Fruit fly (Drosophila melanogaster) whole organism, adult: Measurements from ENCODE around the gene PRL-1.

Source experiments
- CG11617 ChIP-seq: fragments of 200-800 bp; sonication (Bioruptor generic); optimal IDR thresholded peaks from 2 replicates; lab custom pipeline; 2017; ENCODE audit warnings: mild to moderate bottlenecking, missing biosample characterization, missing genetic modification reagents, missing genetic modification characterization
- CG12768 ChIP-seq: fragments of 200-800 bp; sonication (Bioruptor generic); optimal IDR thresholded peaks from 2 replicates; lab custom pipeline; 2017; ENCODE audit warnings: missing biosample characterization, missing genetic modification characterization, mild to moderate bottlenecking, moderate library complexity, missing genetic modification reagents
- CG14711 ChIP-seq: fragments of 200-800 bp; sonication (Bioruptor generic); optimal IDR thresholded peaks from 2 replicates; lab custom pipeline; 2018; ENCODE audit warnings: missing biosample characterization, mild to moderate bottlenecking, missing genetic modification characterization, moderate library complexity
- CG1620 ChIP-seq: fragments of 200-800 bp; sonication (Bioruptor generic); optimal IDR thresholded peaks from 2 replicates; lab custom pipeline; 2016; ENCODE audit warnings: missing biosample characterization, missing genetic modification characterization
- CG33017 ChIP-seq: fragments of 200-800 bp; sonication (Bioruptor generic); optimal IDR thresholded peaks from 2 replicates; lab custom pipeline; 2018; ENCODE audit warnings: missing biosample characterization, mild to moderate bottlenecking, missing genetic modification characterization, moderate library complexity
- CG5204 ChIP-seq: fragments of 200-800 bp; sonication (Bioruptor generic); optimal IDR thresholded peaks from 2 replicates; lab custom pipeline; 2016; ENCODE audit warnings: missing biosample characterization, missing genetic modification characterization
- CG7045 ChIP-seq: fragments of 200-800 bp; sonication (Bioruptor generic); optimal IDR thresholded peaks from 2 replicates; lab custom pipeline; 2017; ENCODE audit warnings: missing biosample characterization, mild to moderate bottlenecking, missing genetic modification characterization
- CG7101 ChIP-seq: fragments of 200-800 bp; sonication (Bioruptor generic); optimal IDR thresholded peaks from 2 replicates; lab custom pipeline; 2018; ENCODE audit warnings: missing biosample characterization, mild to moderate bottlenecking, missing genetic modification characterization, moderate library complexity
- Clk ChIP-seq: fragments of 200-800 bp; sonication (Bioruptor generic); optimal IDR thresholded peaks from 2 replicates; lab custom pipeline; 2017; ENCODE audit warnings: missing biosample characterization, missing genetic modification characterization
- Crg-1 ChIP-seq: fragments of 200-800 bp; sonication (Bioruptor generic); optimal IDR thresholded peaks from 2 replicates; lab custom pipeline; 2016; ENCODE audit warnings: missing biosample characterization, missing genetic modification characterization
- Hr96 ChIP-seq: fragments of 200-800 bp; sonication (Bioruptor generic); optimal IDR thresholded peaks from 2 replicates; lab custom pipeline; 2016; ENCODE audit warnings: missing biosample characterization, missing genetic modification characterization
- Mnt ChIP-seq: fragments of 200-800 bp; sonication (Bioruptor generic); optimal IDR thresholded peaks from 2 replicates; lab custom pipeline; 2016; ENCODE audit warnings: missing biosample characterization, mild to moderate bottlenecking, missing genetic modification characterization
- bab1 ChIP-seq: fragments of 200-800 bp; sonication (Bioruptor generic); optimal IDR thresholded peaks from 3 replicates; lab custom pipeline; 2019; ENCODE audit warnings: missing biosample characterization, mild to moderate bottlenecking, missing genetic modification characterization, moderate library complexity
- cic ChIP-seq: fragments of 200-800 bp; sonication (Bioruptor generic); optimal IDR thresholded peaks from 2 replicates; lab custom pipeline; 2017; ENCODE audit warnings: missing biosample characterization, mild to moderate bottlenecking, missing genetic modification characterization, moderate library complexity
- cnc ChIP-seq, 2 experiments: fragments of >200 bp; optimal IDR thresholded peaks; 2 replicates each; lab custom pipeline; 2017
- kay ChIP-seq: fragments of 200-800 bp; sonication (Bioruptor generic); peaks from one replicate; lab custom pipeline; 2016; ENCODE audit warnings: missing biosample characterization, missing genetic modification characterization, borderline replicate concordance
- ovo ChIP-seq: fragments of 200-800 bp; sonication (Bioruptor generic); optimal IDR thresholded peaks from 2 replicates; lab custom pipeline; 2016; ENCODE audit warnings: missing biosample characterization, missing genetic modification characterization
- pad ChIP-seq: fragments of 200-800 bp; sonication (Bioruptor generic); optimal IDR thresholded peaks from 3 replicates; lab custom pipeline; 2017; ENCODE audit warnings: missing biosample characterization, missing genetic modification characterization, mild to moderate bottlenecking, moderate library complexity, missing genetic modification reagents
- tj ChIP-seq: fragments of 200-800 bp; sonication (Bioruptor generic); optimal IDR thresholded peaks from 3 replicates; lab custom pipeline; 2017; ENCODE audit warnings: missing biosample characterization, mild to moderate bottlenecking, missing genetic modification characterization, moderate library complexity
- toe ChIP-seq: fragments of 200-800 bp; sonication (Bioruptor generic); optimal IDR thresholded peaks from 2 replicates; lab custom pipeline; 2016; ENCODE audit warnings: missing biosample characterization, missing genetic modification characterization

PRL-1 gene

dm6 chr2L:16292975-16293501 is 35.6 kb upstream of the PRL-1 start, which contains the start of gene CG13258:
Gene CG13258 (minus strand): TSS chr2L:16293025.
- TF ChIP-seq CG5204 (GFP tag; lab: Kevin White, UChicago) (no peak), Clk (GFP tag; lab: Kevin White, UChicago) (no peak), CG7045 (GFP tag; lab: Kevin White, UChicago) (no peak), Hr96 (GFP tag; lab: Kevin White, UChicago) (no peak), ovo (GFP tag; lab: Kevin White, UChicago) (no peak), CG14711 (tag; lab: Kevin White, UChicago) (no peak), pad (GFP tag; lab: Kevin White, UChicago) (no peak), CG1620 (GFP tag; lab: Kevin White, UChicago) (no peak), bab1 (GFP tag; lab: Kevin White, UChicago) (no peak), cnc (optimal IDR thresholded peaks at IDR 0.05; lab: Kevin White, UChicago) (no peak)

- TF ChIP-seq CG11617 (GFP tag; lab: Kevin White, UChicago) (no peak), CG14711 (tag; lab: Kevin White, UChicago) (no peak), CG7045 (GFP tag; lab: Kevin White, UChicago) (no peak), CG5204 (GFP tag; lab: Kevin White, UChicago) (no peak), CG12768 (GFP tag; lab: Kevin White, UChicago) (no peak), CG33017 (no peak), toe (no peak), tj (GFP tag; lab: Kevin White, UChicago) (no peak), kay (GFP tag; lab: Kevin White, UChicago) (no peak), Mnt (no peak), CG7101 (no peak), bab1 (GFP tag; lab: Kevin White, UChicago) (no peak), Hr96 (GFP tag; lab: Kevin White, UChicago) (no peak), CG1620 (GFP tag; lab: Kevin White, UChicago) (no peak), cnc (optimal IDR thresholded peaks at IDR 0.05; lab: Kevin White, UChicago) (no peak), ovo (GFP tag; lab: Kevin White, UChicago) (no peak), Clk (GFP tag; lab: Kevin White, UChicago) (no peak)
Observed at dm6 chr2L:16290984-16291383, 33.6 kb upstream of the PRL-1 start, which contains the start of gene CG17329. Gene CG17329 (plus strand): TSS chr2L:16291284.

dm6 chr2L:16288393-16288731 is 31.0 kb upstream of the PRL-1 start:
- no peak for TF ChIP-seq CG7045 (GFP tag; lab: Kevin White, UChicago)
- TF ChIP-seq CG14711 (tag; lab: Kevin White, UChicago), result no peak
- TF ChIP-seq pad (GFP tag; lab: Kevin White, UChicago), result no peak
- TF ChIP-seq Hr96 (GFP tag; lab: Kevin White, UChicago), result no peak
- TF ChIP-seq CG1620 (GFP tag; lab: Kevin White, UChicago), result no peak
- TF ChIP-seq cnc (optimal IDR thresholded peaks at IDR 0.05; lab: Kevin White, UChicago), result no peak
- no peak for TF ChIP-seq Mnt
- no peak for TF ChIP-seq ovo (GFP tag; lab: Kevin White, UChicago)
- TF ChIP-seq Crg-1 (GFP tag; lab: Kevin White, UChicago), result no peak
- no peak for TF ChIP-seq CG12768 (GFP tag; lab: Kevin White, UChicago)
- no peak for TF ChIP-seq tj (GFP tag; lab: Kevin White, UChicago)
- no peak for TF ChIP-seq bab1 (GFP tag; lab: Kevin White, UChicago)
- no peak for TF ChIP-seq CG5204 (GFP tag; lab: Kevin White, UChicago)

dm6 chr2L:16287602-16288392 is 30.4 kb upstream of the PRL-1 start, which contains the start of the genes crp and pkaap:
Gene crp (minus strand): TSS chr2L:16287730.
Gene pkaap (plus strand): TSS chr2L:16288290.
- TF ChIP-seq CG14711 (tag; lab: Kevin White, UChicago), result peak; percentile 69
- peak; percentile 77 for TF ChIP-seq CG12768 (GFP tag; lab: Kevin White, UChicago)
- peak; percentile 73 for TF ChIP-seq pad (GFP tag; lab: Kevin White, UChicago)
- TF ChIP-seq CG11617 (GFP tag; lab: Kevin White, UChicago), result peak; percentile 58
- peak; percentile 93 for TF ChIP-seq ovo (GFP tag; lab: Kevin White, UChicago)
- TF ChIP-seq Hr96 (GFP tag; lab: Kevin White, UChicago), result peak; percentile 91
- peak; percentile 96 for TF ChIP-seq CG1620 (GFP tag; lab: Kevin White, UChicago)
- TF ChIP-seq kay (GFP tag; lab: Kevin White, UChicago), result peak; percentile 97
- peak; percentile 91 for TF ChIP-seq Mnt
- peak; percentile 64 for TF ChIP-seq bab1 (GFP tag; lab: Kevin White, UChicago)
- TF ChIP-seq cic (GFP tag; lab: Kevin White, UChicago), result peak; percentile 82
- no peak for TF ChIP-seq CG5204 (GFP tag; lab: Kevin White, UChicago)
- no peak for TF ChIP-seq cnc (optimal IDR thresholded peaks at IDR 0.05; lab: Kevin White, UChicago)
- peak; percentile 94 for TF ChIP-seq Crg-1 (GFP tag; lab: Kevin White, UChicago)
- peak; percentile 60 for TF ChIP-seq tj (GFP tag; lab: Kevin White, UChicago)
- TF ChIP-seq toe, result peak; percentile 92
- TF ChIP-seq CG33017, result peak; percentile 40
- TF ChIP-seq CG7045 (GFP tag; lab: Kevin White, UChicago), result peak; percentile 67
- peak; percentile 63 for TF ChIP-seq Clk (GFP tag; lab: Kevin White, UChicago)
- peak; percentile 73 for TF ChIP-seq CG7101

- no peak for TF ChIP-seq CG5204 (GFP tag; lab: Kevin White, UChicago)
- TF ChIP-seq CG7101, result no peak
- no peak for TF ChIP-seq ovo (GFP tag; lab: Kevin White, UChicago)
- TF ChIP-seq Mnt, result no peak
- TF ChIP-seq CG33017, result no peak
- TF ChIP-seq tj (GFP tag; lab: Kevin White, UChicago), result no peak
- no peak for TF ChIP-seq bab1 (GFP tag; lab: Kevin White, UChicago)
- no peak for TF ChIP-seq CG7045 (GFP tag; lab: Kevin White, UChicago)
- TF ChIP-seq cnc (optimal IDR thresholded peaks at IDR 0.05; lab: Kevin White, UChicago), result no peak
- no peak for TF ChIP-seq CG14711 (tag; lab: Kevin White, UChicago)
- TF ChIP-seq CG1620 (GFP tag; lab: Kevin White, UChicago), result no peak
- TF ChIP-seq CG12768 (GFP tag; lab: Kevin White, UChicago), result no peak
- no peak for TF ChIP-seq pad (GFP tag; lab: Kevin White, UChicago)
- no peak for TF ChIP-seq toe
- TF ChIP-seq CG11617 (GFP tag; lab: Kevin White, UChicago), result no peak
- no peak for TF ChIP-seq Hr96 (GFP tag; lab: Kevin White, UChicago)
- no peak for TF ChIP-seq kay (GFP tag; lab: Kevin White, UChicago)
- TF ChIP-seq cic (GFP tag; lab: Kevin White, UChicago), result no peak
Observed at dm6 chr2L:16287006-16287601, 29.7 kb upstream of the PRL-1 start.
